Fruit fly (Drosophila melanogaster) whole organism, embryonic: Measurements from ENCODE around the gene Glut4EF.

Experiments used
- Aef1 ChIP-seq: fragments of 200-800 bp; sonication (Bioruptor generic); IDR thresholded peaks from 3 replicates; pipeline ENCODE4 v1.3.6; 2022; ENCODE audit warnings: missing biosample characterization, missing genetic modification characterization
- Awh ChIP-seq: fragments of 200-800 bp; sonication (Bioruptor generic); IDR thresholded peaks from 2 replicates; pipeline ENCODE4, ENCODE4 v1.3.6; 2022; ENCODE audit warnings: missing biosample characterization, missing genetic modification characterization
- Blimp-1 ChIP-seq: fragments of 200-800 bp; sonication (Bioruptor generic); optimal IDR thresholded peaks from 3 replicates; lab custom pipeline; 2018; ENCODE audit warnings: missing biosample characterization, missing genetic modification characterization, mild to moderate bottlenecking, moderate library complexity, missing genetic modification reagents
- CG10209 ChIP-seq: fragments of 200-800 bp; sonication (Bioruptor generic); optimal IDR thresholded peaks from 3 replicates; lab custom pipeline; 2017; ENCODE audit warnings: missing biosample characterization, mild to moderate bottlenecking, missing genetic modification characterization, missing genetic modification reagents
- CG10462 ChIP-seq: fragments of 200-800 bp; sonication (Bioruptor generic); optimal IDR thresholded peaks from 2 replicates; lab custom pipeline; 2016; ENCODE audit warnings: missing biosample characterization, missing genetic modification characterization
- CG11504 ChIP-seq: fragments of 200-800 bp; sonication (Bioruptor generic); optimal IDR thresholded peaks from 3 replicates; lab custom pipeline; 2019; ENCODE audit warnings: missing biosample characterization, mild to moderate bottlenecking, missing genetic modification characterization, moderate library complexity
- CG11723 ChIP-seq: fragments of 200-800 bp; sonication (Bioruptor generic); optimal IDR thresholded peaks from 2 replicates; lab custom pipeline; 2017; ENCODE audit warnings: missing biosample characterization, mild to moderate bottlenecking, missing genetic modification characterization
- CG12769 ChIP-seq: fragments of 200-800 bp; sonication (Bioruptor generic); optimal IDR thresholded peaks from 2 replicates; lab custom pipeline; 2019; ENCODE audit warnings: missing biosample characterization, mild to moderate bottlenecking, missing genetic modification characterization, moderate library complexity
- CG14014 ChIP-seq: fragments of 200-800 bp; sonication (Bioruptor generic); IDR thresholded peaks from 2 replicates; pipeline ENCODE4 v1.3.6; 2022; ENCODE audit warnings: missing biosample characterization, missing genetic modification characterization
- CG16813 ChIP-seq: fragments of 200-800 bp; sonication (Bioruptor generic); IDR thresholded peaks from 3 replicates; pipeline ENCODE4 v1.3.6; 2022; ENCODE audit warnings: missing biosample characterization, missing genetic modification characterization; ENCODE audit not compliant: partially characterized antibody
- CG18011 ChIP-seq: fragments of 200-800 bp; sonication (Bioruptor generic); optimal IDR thresholded peaks from 2 replicates; lab custom pipeline; 2017; ENCODE audit warnings: missing biosample characterization, missing genetic modification characterization, mild to moderate bottlenecking, moderate library complexity, missing genotype
- CG2889 ChIP-seq: fragments of 200-800 bp; sonication (Bioruptor generic); IDR thresholded peaks from 3 replicates; pipeline ENCODE4 v1.3.6; 2022; ENCODE audit warnings: missing biosample characterization, missing genetic modification characterization
- CG30020 ChIP-seq: fragments of 200-800 bp; optimal IDR thresholded peaks from 2 replicates; lab custom pipeline; 2019; ENCODE audit warnings: missing biosample characterization, mild to moderate bottlenecking, missing genetic modification characterization, moderate library complexity
- CG6175 ChIP-seq: fragments of 200-800 bp; sonication (Bioruptor generic); IDR thresholded peaks from 3 replicates; pipeline ENCODE4 v1.3.6; 2022; ENCODE audit warnings: missing biosample characterization, missing genetic modification characterization
- CG7372 ChIP-seq: fragments of 200-800 bp; sonication (Bioruptor generic); IDR thresholded peaks from 2 replicates; pipeline ENCODE4 v1.3.6; 2022; ENCODE audit warnings: missing biosample characterization, missing genetic modification characterization
- CG7745 ChIP-seq: fragments of 200-800 bp; sonication (Bioruptor generic); optimal IDR thresholded peaks from 2 replicates; lab custom pipeline; 2018; ENCODE audit warnings: missing biosample characterization, mild to moderate bottlenecking, missing genetic modification characterization, moderate library complexity
- CG8281 ChIP-seq: fragments of 200-800 bp; sonication (Bioruptor generic); optimal IDR thresholded peaks from 2 replicates; lab custom pipeline; 2018; ENCODE audit warnings: missing biosample characterization, mild to moderate bottlenecking, missing genetic modification characterization, moderate library complexity
- E2f1 ChIP-seq: fragments of 200-800 bp; sonication (Bioruptor generic); IDR thresholded peaks from 2 replicates; pipeline ENCODE4 v1.3.6; 2022; ENCODE audit warnings: missing biosample characterization, missing genetic modification characterization
- Ets65A ChIP-seq: fragments of 200-800 bp; sonication (Bioruptor generic); peaks from one replicate; lab custom pipeline; 2016; ENCODE audit warnings: missing biosample characterization, missing genetic modification characterization
- Gug ChIP-seq: fragments of 200-800 bp; sonication (Bioruptor generic); IDR thresholded peaks from 4 replicates; pipeline ENCODE4 v1.3.6; 2022; ENCODE audit warnings: missing biosample characterization, missing genetic modification characterization
- HLH54F ChIP-seq: fragments of 200-800 bp; sonication (Bioruptor generic); optimal IDR thresholded peaks from 3 replicates; lab custom pipeline; 2016; ENCODE audit warnings: missing biosample characterization, missing genetic modification characterization
- Med ChIP-seq: fragments of 200-800 bp; sonication (Bioruptor generic); peaks from one replicate; lab custom pipeline; 2016; ENCODE audit warnings: missing biosample characterization, missing genetic modification characterization, mild to moderate bottlenecking, inconsistent platforms, moderate library complexity
- Oli ChIP-seq: fragments of 200-800 bp; sonication (Bioruptor generic); optimal IDR thresholded peaks from 2 replicates; lab custom pipeline; 2018; ENCODE audit warnings: missing biosample characterization, mild to moderate bottlenecking, missing genetic modification characterization, moderate library complexity
- Pdp1 ChIP-seq, 2 experiments: fragments of 200-800 bp; sonication (Bioruptor generic); optimal IDR thresholded peaks; 3 replicates each; lab custom pipeline; 2016; ENCODE audit warnings: missing biosample characterization in 2 of 2, missing genetic modification characterization in 2 of 2, mild to moderate bottlenecking in 1 of 2, moderate library complexity in 1 of 2
- Sox102F ChIP-seq: fragments of 200-800 bp; sonication (Bioruptor generic); optimal IDR thresholded peaks from 2 replicates; lab custom pipeline; 2018; ENCODE audit warnings: missing biosample characterization, mild to moderate bottlenecking, missing genetic modification characterization, moderate library complexity
- Tbp ChIP-seq: fragments of >200 bp; optimal IDR thresholded peaks from 2 replicates; lab custom pipeline; 2018; ENCODE audit warnings: missing biosample characterization, missing genetic modification characterization
- abd-A ChIP-seq: fragments of 200-800 bp; sonication (Bioruptor generic); optimal IDR thresholded peaks from 3 replicates; lab custom pipeline; 2019; ENCODE audit warnings: missing biosample characterization, mild to moderate bottlenecking, missing genetic modification characterization, moderate library complexity
- bcd ChIP-seq: fragments of 200-800 bp; sonication (Bioruptor generic); optimal IDR thresholded peaks from 2 replicates; lab custom pipeline; 2017; ENCODE audit warnings: missing biosample characterization, mild to moderate bottlenecking, missing genetic modification characterization
- cg ChIP-seq: fragments of 200-800 bp; sonication (Bioruptor generic); optimal IDR thresholded peaks from 3 replicates; lab custom pipeline; 2019; ENCODE audit warnings: missing biosample characterization, mild to moderate bottlenecking, missing genetic modification characterization, moderate library complexity
- chinmo ChIP-seq: fragments of 200-800 bp; sonication (Bioruptor generic); IDR thresholded peaks from 4 replicates; pipeline ENCODE4 v1.3.6; 2022; ENCODE audit warnings: missing biosample characterization, missing genetic modification characterization; ENCODE audit not compliant: partially characterized antibody
- crol ChIP-seq: fragments of 200-800 bp; sonication (Bioruptor generic); IDR thresholded peaks from 2 replicates; pipeline ENCODE4 v1.3.6; 2022; ENCODE audit warnings: missing biosample characterization, missing genetic modification characterization
- dati ChIP-seq: fragments of 200-800 bp; sonication (Bioruptor generic); IDR thresholded peaks from 2 replicates; pipeline ENCODE4 v1.3.6; 2022; ENCODE audit warnings: missing biosample characterization, missing genetic modification characterization
- exex ChIP-seq: fragments of 200-800 bp; sonication (Bioruptor generic); optimal IDR thresholded peaks from 4 replicates; lab custom pipeline; 2018; ENCODE audit warnings: missing biosample characterization, mild to moderate bottlenecking, missing genetic modification characterization, moderate library complexity
- jing ChIP-seq: fragments of 200-800 bp; sonication (Bioruptor generic); optimal IDR thresholded peaks from 2 replicates; lab custom pipeline; 2018; ENCODE audit warnings: missing biosample characterization, mild to moderate bottlenecking, missing genetic modification characterization
- kni ChIP-seq: fragments of 200-800 bp; sonication (Bioruptor generic); optimal IDR thresholded peaks from 3 replicates; lab custom pipeline; 2017; ENCODE audit warnings: mild to moderate bottlenecking, missing biosample characterization, missing genetic modification reagents, missing genetic modification characterization
- lbe ChIP-seq: fragments of 200-800 bp; sonication (Bioruptor generic); optimal IDR thresholded peaks from 2 replicates; lab custom pipeline; 2016; ENCODE audit warnings: missing biosample characterization, mild to moderate bottlenecking, missing genetic modification characterization
- lilli ChIP-seq: fragments of 200-800 bp; sonication (Bioruptor generic); optimal IDR thresholded peaks from 3 replicates; lab custom pipeline; 2016; ENCODE audit warnings: missing biosample characterization, missing genetic modification characterization
- pros ChIP-seq: fragments of 200-800 bp; sonication (Bioruptor generic); optimal IDR thresholded peaks from 3 replicates; lab custom pipeline; 2019; ENCODE audit warnings: missing biosample characterization, mild to moderate bottlenecking, missing genetic modification characterization, moderate library complexity
- sd ChIP-seq: fragments of 200-800 bp; sonication (Bioruptor generic); optimal IDR thresholded peaks from 3 replicates; lab custom pipeline; 2018; ENCODE audit warnings: missing biosample characterization, mild to moderate bottlenecking, missing genetic modification characterization, moderate library complexity
- sr ChIP-seq: fragments of 200-800 bp; sonication (Bioruptor generic); IDR thresholded peaks from 3 replicates; pipeline ENCODE4 v1.3.6; 2022; ENCODE audit warnings: missing biosample characterization, missing genetic modification characterization
- vvl ChIP-seq: fragments of 200-800 bp; sonication (Bioruptor generic); IDR thresholded peaks from 2 replicates; pipeline ENCODE4 v1.3.6; 2022; ENCODE audit warnings: missing biosample characterization, missing genetic modification characterization
- z ChIP-seq: fragments of 200-800 bp; sonication (Bioruptor generic); IDR thresholded peaks from 3 replicates; pipeline ENCODE4 v1.3.6; 2022; ENCODE audit warnings: missing biosample characterization, missing genetic modification characterization
- zen ChIP-seq: fragments of 200-800 bp; sonication (Bioruptor generic); optimal IDR thresholded peaks from 3 replicates; lab custom pipeline; 2018; ENCODE audit warnings: missing biosample characterization, mild to moderate bottlenecking, missing genetic modification characterization, moderate library complexity
- zfh2 ChIP-seq: fragments of 200-800 bp; sonication (Bioruptor generic); optimal IDR thresholded peaks from 2 replicates; lab custom pipeline; 2016; ENCODE audit warnings: missing biosample characterization, missing genetic modification characterization

Gene Glut4EF

dm6 chr3R:9904730-9905129 is 30.2 kb downstream of the Glut4EF start (continued):
- TF ChIP-seq zfh2 (GFP tag; lab: Kevin White, UChicago) (no peak), zen (no peak), CG7745 (tag; lab: Kevin White, UChicago) (no peak), Awh (0 out of 2 replicates have a peak, but pooled peaks have one; percentile 27)

DNA sequence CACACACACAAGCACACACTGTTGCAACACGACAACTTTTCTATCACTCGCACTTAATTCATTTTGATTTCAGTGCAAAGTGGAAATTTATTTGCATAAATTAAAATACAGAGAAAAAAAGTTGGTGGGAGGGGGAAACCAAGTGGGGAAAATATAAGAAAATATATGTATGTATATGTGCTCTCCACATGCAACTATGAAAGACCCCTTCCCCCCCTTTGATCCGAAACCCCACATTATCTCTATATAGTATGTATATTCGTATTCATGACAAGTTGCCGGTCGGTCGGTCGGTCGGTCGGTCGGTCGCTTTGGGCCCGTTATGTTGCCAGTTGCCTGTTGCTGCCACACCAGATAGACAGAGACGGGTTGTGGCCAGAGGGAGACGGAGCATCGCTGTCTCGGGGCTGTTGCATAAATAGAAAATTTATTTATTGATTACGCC is 31.6 kb downstream of the Glut4EF start:
- TF ChIP-seq jing (GFP tag; lab: Kevin White, UChicago) (no peak), CG14014 (GFP tag; lab: Robert Waterston, UW) (0 out of 2 replicates have a peak, but pooled peaks have one; percentile 11), crol (peak; percentile 68), Oli (tag; lab: Kevin White, UChicago) (no peak), Blimp-1 (GFP tag; lab: Kevin White, UChicago) (peak; percentile 38), pros (GFP tag; lab: Kevin White, UChicago) (peak; percentile 18), E2f1 (GFP tag; lab: Robert Waterston, UW) (no peak), CG10462 (no peak), Pdp1 (GFP tag; optimal IDR thresholded peaks at IDR 0.05; lab: Kevin White, UChicago) (peak in 1 of 2 experiments; percentile 90), vvl (GFP tag; lab: Robert Waterston, UW) (peak; percentile 94), sr (GFP tag; lab: Robert Waterston, UW) (0 out of 3 replicates have a peak, but pooled peaks have one; percentile 26), CG8281 (tag; lab: Kevin White, UChicago) (no peak), CG11504 (peak; percentile 11), chinmo (GFP tag; lab: Robert Waterston, UW) (0 out of 4 replicates have a peak, but pooled peaks have one; percentile 46), lbe (GFP tag; lab: Kevin White, UChicago) (no peak), Tbp (GFP tag; lab: Kevin White, UChicago) (no peak), Med (peak; percentile 52), CG10209 (GFP tag; lab: Kevin White, UChicago) (peak; percentile 35), abd-A (tag; lab: Kevin White, UChicago) (peak; percentile 82), sd (peak; percentile 68), cg (GFP tag; lab: Kevin White, UChicago) (peak; percentile 67), kni (GFP tag; lab: Kevin White, UChicago) (peak; percentile 95), HLH54F (GFP tag; lab: Kevin White, UChicago) (no peak), CG16813 (GFP tag; lab: Robert Waterston, UW) (no peak), Sox102F (GFP tag; lab: Kevin White, UChicago) (no peak), CG30020 (tag; lab: Kevin White, UChicago) (no peak), CG6175 (GFP tag; lab: Robert Waterston, UW) (peak; percentile 64; the same call in 2 of the 3 replicates), z (GFP tag; lab: Robert Waterston, UW) (0 out of 3 replicates have a peak, but pooled peaks have one; percentile 36), CG12769 (peak; percentile 3), lilli (no peak)

DNA sequence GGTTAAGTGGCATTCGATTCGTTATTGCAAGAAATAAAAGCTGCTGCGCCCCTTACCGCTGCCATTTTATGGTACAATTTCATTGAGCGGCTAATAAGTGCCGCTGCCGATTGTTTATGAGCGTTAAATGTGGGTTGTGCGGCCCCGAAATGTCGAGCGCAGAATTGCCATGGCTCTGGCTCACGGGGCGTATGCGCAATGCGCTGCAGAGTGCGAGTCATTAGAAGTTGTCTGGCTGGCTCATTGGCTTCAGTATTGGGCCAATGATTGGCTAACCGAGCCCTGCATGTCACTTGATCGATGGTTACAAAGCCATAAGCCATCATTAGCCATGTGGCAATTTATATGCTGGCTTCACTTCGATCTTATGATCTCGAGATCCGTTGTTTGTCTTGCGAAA is 35.6 kb downstream of the Glut4EF start:
- no peak for TF ChIP-seq CG14014 (GFP tag; lab: Robert Waterston, UW)
- TF ChIP-seq dati (GFP tag; lab: Robert Waterston, UW) = no peak
- no peak for TF ChIP-seq Aef1 (GFP tag; lab: Robert Waterston, UW)
- no peak for TF ChIP-seq CG11723 (GFP tag; lab: Kevin White, UChicago)
- no peak for TF ChIP-seq CG18011
- TF ChIP-seq Gug (GFP tag; lab: Robert Waterston, UW) = no peak
- 0 out of 3 replicates have a peak, but pooled peaks have one; percentile 13 for TF ChIP-seq CG2889 (GFP tag; lab: Robert Waterston, UW)
- TF ChIP-seq CG7372 (GFP tag; lab: Robert Waterston, UW) = peak; percentile 58
- TF ChIP-seq bcd (GFP tag; lab: Kevin White, UChicago) = no peak
- 0 out of 4 replicates have a peak, but pooled peaks have one; percentile 35 for TF ChIP-seq chinmo (GFP tag; lab: Robert Waterston, UW)
- TF ChIP-seq exex (tag; lab: Kevin White, UChicago) = no peak
- peak; percentile 54 for TF ChIP-seq Ets65A (GFP tag; lab: Kevin White, UChicago)
- TF ChIP-seq CG7745 (tag; lab: Kevin White, UChicago) = no peak
